Fruit fly (Drosophila melanogaster) whole organism: ENCODE results near the gene Pits.

Source experiments
- CG8478 ChIP-seq: fragments of >200 bp; optimal IDR thresholded peaks from 2 replicates; lab custom pipeline; 2018; ENCODE audit warnings: inconsistent platforms
- EcR ChIP-seq, 2 experiments: fragments of >200 bp; optimal IDR thresholded peaks; 2 replicates each; lab custom pipeline; 2017; ENCODE audit warnings: missing biosample characterization in 2 of 2, missing genetic modification characterization in 2 of 2, missing genetic modification reagents in 2 of 2

dm6 chrX:12578701-12579372 is 4.2 kb downstream of the Pits start:
- TF ChIP-seq CG8478 (lab: Kevin White, UChicago): no peak
- TF ChIP-seq EcR (GFP tag; optimal IDR thresholded peaks at IDR 0.05; lab: Kevin White, UChicago): no peak
